Fruit fly (Drosophila melanogaster) whole organism: Measurements from ENCODE around the gene Ir84a.

Source experiments
- CG8478 ChIP-seq: fragments of >200 bp; optimal IDR thresholded peaks from 2 replicates; lab custom pipeline; 2018; ENCODE audit warnings: inconsistent platforms
- Dll ChIP-seq: fragments of >200 bp; optimal IDR thresholded peaks from 2 replicates; lab custom pipeline; 2017
- EcR ChIP-seq, 2 experiments: fragments of >200 bp; optimal IDR thresholded peaks; 2 replicates each; lab custom pipeline; 2017; ENCODE audit warnings: missing biosample characterization in 2 of 2, missing genetic modification characterization in 2 of 2, missing genetic modification reagents in 2 of 2
- pan ChIP-seq: fragments of >200 bp; optimal IDR thresholded peaks from 2 replicates; lab custom pipeline; 2017
- psq ChIP-seq: fragments of >200 bp; optimal IDR thresholded peaks from 2 replicates; lab custom pipeline; 2017
- usp ChIP-seq: fragments of >200 bp; optimal IDR thresholded peaks from 2 replicates; lab custom pipeline; 2017; ENCODE audit warnings: missing biosample characterization, missing genetic modification characterization, mixed read lengths

The Ir84a gene

DNA sequence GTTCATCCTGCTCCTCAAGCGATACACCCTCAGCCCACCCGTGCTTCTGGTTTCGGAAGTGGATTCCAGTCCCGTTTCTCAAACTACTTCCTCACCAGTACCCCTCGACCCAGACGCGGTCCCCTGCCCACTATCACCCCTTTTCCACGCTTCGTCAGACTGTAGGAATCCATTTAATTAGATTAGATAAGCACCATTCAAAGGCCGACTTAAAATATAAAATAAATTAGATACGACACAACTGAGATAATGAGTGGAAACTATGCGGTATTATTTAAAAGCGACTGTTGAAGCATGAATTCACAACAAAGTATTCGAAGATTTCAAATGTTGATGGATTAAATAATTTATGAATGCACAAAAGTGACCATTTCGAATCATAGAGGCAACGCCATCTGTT is 34.7 kb downstream of the Ir84a start:
- TF ChIP-seq usp (GFP tag; lab: Kevin White, UChicago) = no peak
- no peak for TF ChIP-seq pan (lab: Kevin White, UChicago)
- no peak for TF ChIP-seq EcR (GFP tag; optimal IDR thresholded peaks at IDR 0.05; lab: Kevin White, UChicago)
- TF ChIP-seq Dll (lab: Kevin White, UChicago) = no peak
- no peak for TF ChIP-seq CG8478
- no peak for TF ChIP-seq psq
